Worm (Caenorhabditis elegans) whole organism, young adult: Measurements from ENCODE around the gene ceh-22.

Experiments
- B0019.2 ChIP-seq: fragments of 200-800 bp; sonication (Bioruptor generic); conservative IDR thresholded peaks from 2 replicates; pipeline ENCODE4 v1.3.6; 2022; ENCODE audit warnings: missing genetic modification reagents, missing genetic modification characterization, missing compliant biosample characterization
- B0261.1 ChIP-seq: sonication (generic microtip); optimal IDR thresholded peaks from 2 replicates; lab custom pipeline; 2016; ENCODE audit warnings: mild to moderate bottlenecking, missing genetic modification characterization, moderate library complexity, missing compliant biosample characterization
- C17E4.6 ChIP-seq: fragments of 200-800 bp; sonication (Bioruptor generic); IDR thresholded peaks from 2 replicates; pipeline ENCODE4 v1.3.6; 2022; ENCODE audit warnings: missing genetic modification reagents, missing genetic modification characterization, missing compliant biosample characterization
- F49E8.2 ChIP-seq: sonication (generic microtip); optimal IDR thresholded peaks from 3 replicates; lab custom pipeline; 2017; ENCODE audit warnings: missing genetic modification characterization, mild to moderate bottlenecking, missing compliant biosample characterization, antibody characterized with exemption, moderate library complexity; ENCODE audit not compliant: insufficient read depth
- K11D2.4 ChIP-seq: fragments of 200-800 bp; sonication (Bioruptor generic); IDR thresholded peaks from 2 replicates; pipeline ENCODE4 v1.3.6; 2022; ENCODE audit warnings: missing genetic modification reagents, missing genetic modification characterization, missing compliant biosample characterization
- T26A5.8 ChIP-seq: sonication (generic microtip); optimal IDR thresholded peaks from 2 replicates; lab custom pipeline; 2016; ENCODE audit warnings: missing genetic modification characterization, missing compliant biosample characterization
- Y53G8AR.9 ChIP-seq: fragments of 200-800 bp; sonication (Bioruptor generic); conservative IDR thresholded peaks from 2 replicates; pipeline ENCODE4 v1.3.6; 2022; ENCODE audit warnings: missing genetic modification reagents, missing genetic modification characterization, missing compliant biosample characterization
- Y67H2A.10 ChIP-seq: fragments of 200-800 bp; sonication (Bioruptor generic); conservative IDR thresholded peaks from 2 replicates; pipeline ENCODE4 v1.3.6; 2022; ENCODE audit warnings: missing genetic modification reagents, missing genetic modification characterization, missing compliant biosample characterization
- Y79H2A.3 ChIP-seq: fragments of 200-800 bp; sonication (Bioruptor generic); conservative IDR thresholded peaks from 2 replicates; pipeline ENCODE4 v1.3.6; 2022; ENCODE audit warnings: missing genetic modification reagents, missing genetic modification characterization, missing compliant biosample characterization
- ama-1 ChIP-seq, 3 experiments: fragments of 150-350 bp in 1 of 3; sonication (generic microtip) in 2 of 3; optimal IDR thresholded peaks; 2 replicates each; lab custom pipeline; 2014 to 2018; ENCODE audit warnings: missing biosample characterization in 2 of 3, missing genetic modification characterization in 2 of 3, missing genetic modification reagents in 2 of 3
- attf-3 ChIP-seq: fragments of 200-800 bp; sonication (Bioruptor generic); conservative IDR thresholded peaks from 2 replicates; pipeline ENCODE4 v1.3.6; 2022; ENCODE audit warnings: missing genetic modification reagents, missing genetic modification characterization, missing compliant biosample characterization
- attf-5 ChIP-seq: fragments of 200-800 bp; sonication (Bioruptor generic); optimal IDR thresholded peaks from 2 replicates; lab custom pipeline; 2018; ENCODE audit warnings: mild to moderate bottlenecking, missing genetic modification characterization, missing compliant biosample characterization
- cebp-1 ChIP-seq, 2 experiments: fragments of 200-800 bp in 1 of 2; sonication (Bioruptor generic) in 1 of 2; sonication (generic microtip) in 1 of 2; IDR thresholded peaks in 1 of 2; optimal IDR thresholded peaks in 1 of 2; 2 replicates each; pipeline versions ENCODE4 v1.3.6 to Lab custom; 2017 to 2022; ENCODE audit warnings: missing compliant biosample characterization in 2 of 2, missing genetic modification characterization in 2 of 2, mild to moderate bottlenecking in 1 of 2, missing genetic modification reagents in 1 of 2, moderate library complexity in 1 of 2
- cebp-2 ChIP-seq: fragments of 200-800 bp; sonication (Bioruptor generic); IDR thresholded peaks from 2 replicates; pipeline ENCODE4 v1.3.6; 2022; ENCODE audit warnings: missing genetic modification characterization, missing compliant biosample characterization
- dpff-1 ChIP-seq: sonication (generic microtip); optimal IDR thresholded peaks from 2 replicates; lab custom pipeline; 2017; ENCODE audit warnings: mild to moderate bottlenecking, missing genetic modification characterization, missing compliant biosample characterization
- egrh-3 ChIP-seq: fragments of 200-800 bp; sonication (Bioruptor generic); IDR thresholded peaks from 2 replicates; pipeline ENCODE4 v1.3.6; 2022; ENCODE audit warnings: missing genetic modification reagents, missing genetic modification characterization, missing compliant biosample characterization
- gei-17 ChIP-seq: fragments of 200-800 bp; sonication (Bioruptor generic); optimal IDR thresholded peaks from 2 replicates; lab custom pipeline; 2018; ENCODE audit warnings: mild to moderate bottlenecking, missing genetic modification characterization, missing compliant biosample characterization
- him-1 ChIP-seq: sonication (generic microtip); optimal IDR thresholded peaks from 2 replicates; lab custom pipeline; 2016; ENCODE audit warnings: missing genotype, missing genetic modification reagents, missing genetic modification characterization, missing compliant biosample characterization
- lag-1 ChIP-seq: fragments of 200-800 bp; sonication (Bioruptor generic); IDR thresholded peaks from 2 replicates; pipeline ENCODE4 v1.3.6; 2022; ENCODE audit warnings: missing genetic modification reagents, missing genetic modification characterization, missing compliant biosample characterization
- lin-26 ChIP-seq: fragments of 200-800 bp; sonication (Bioruptor generic); IDR thresholded peaks from 2 replicates; pipeline ENCODE4 v1.3.6; 2022; ENCODE audit warnings: missing genetic modification reagents, missing genetic modification characterization, missing compliant biosample characterization
- lin-54 ChIP-seq: fragments of 200-800 bp; sonication (Bioruptor generic); optimal IDR thresholded peaks from 2 replicates; lab custom pipeline; 2018; ENCODE audit warnings: mild to moderate bottlenecking, missing genetic modification characterization, missing compliant biosample characterization
- lir-1 ChIP-seq: fragments of 200-800 bp; sonication (Bioruptor generic); conservative IDR thresholded peaks from 2 replicates; pipeline ENCODE4 v1.3.6; 2022; ENCODE audit warnings: missing genetic modification reagents, missing genetic modification characterization, missing compliant biosample characterization
- lsl-1 ChIP-seq: fragments of 200-800 bp; sonication (Bioruptor generic); optimal IDR thresholded peaks from 2 replicates; lab custom pipeline; 2018; ENCODE audit warnings: mild to moderate bottlenecking, missing genetic modification characterization, moderate library complexity, missing compliant biosample characterization
- mel-28 ChIP-seq: sonication (generic microtip); optimal IDR thresholded peaks from 2 replicates; lab custom pipeline; 2016; ENCODE audit warnings: borderline replicate concordance, mild to moderate bottlenecking, missing genetic modification characterization, missing compliant biosample characterization
- nhr-120 ChIP-seq: fragments of 200-800 bp; sonication (Bioruptor generic); IDR thresholded peaks from 2 replicates; pipeline ENCODE4 v1.3.6; 2022; ENCODE audit warnings: missing genetic modification characterization, missing compliant biosample characterization
- nhr-27 ChIP-seq: fragments of 200-800 bp; sonication (Bioruptor generic); optimal IDR thresholded peaks from 2 replicates; lab custom pipeline; 2018; ENCODE audit warnings: mild to moderate bottlenecking, missing genetic modification characterization, moderate library complexity, missing compliant biosample characterization
- nhr-80 ChIP-seq: sonication (generic microtip); optimal IDR thresholded peaks from 2 replicates; lab custom pipeline; 2016; ENCODE audit warnings: missing genetic modification characterization, missing compliant biosample characterization
- pbrm-1 ChIP-seq: fragments of 200-800 bp; sonication (Bioruptor generic); IDR thresholded peaks from 2 replicates; pipeline ENCODE4 v1.3.6; 2022; ENCODE audit warnings: missing genetic modification reagents, missing genetic modification characterization, missing compliant biosample characterization
- pha-4 ChIP-seq: fragments of 150-350 bp; sonication (generic microtip); optimal IDR thresholded peaks from 2 replicates; lab custom pipeline; 2014; ENCODE audit warnings: missing biosample characterization, missing genetic modification reagents, missing genetic modification characterization
- rec-8 ChIP-seq, 2 experiments: sonication (generic microtip); optimal IDR thresholded peaks; 2 replicates each; lab custom pipeline; 2016; ENCODE audit warnings: mild to moderate bottlenecking in 2 of 2, missing genetic modification characterization in 2 of 2, missing genetic modification reagents in 2 of 2, missing genotype in 2 of 2, missing biosample characterization in 1 of 2, missing compliant biosample characterization in 1 of 2, moderate library complexity in 1 of 2
- tbp1 ChIP-seq: fragments of 200-800 bp; sonication (Bioruptor generic); optimal IDR thresholded peaks from 2 replicates; lab custom pipeline; 2018; ENCODE audit warnings: mild to moderate bottlenecking, missing genetic modification characterization, missing compliant biosample characterization
- unc-62 ChIP-seq: fragments of 150-350 bp; optimal IDR thresholded peaks from 2 replicates; lab custom pipeline; 2014; ENCODE audit warnings: missing biosample characterization, missing genetic modification reagents, missing genetic modification characterization
- xnd-1 ChIP-seq: sonication (generic microtip); optimal IDR thresholded peaks from 2 replicates; lab custom pipeline; 2016; ENCODE audit warnings: missing genotype, missing genetic modification reagents, missing genetic modification characterization, missing compliant biosample characterization
- zfh-2 ChIP-seq: fragments of 200-800 bp; sonication (Bioruptor generic); conservative IDR thresholded peaks from 2 replicates; pipeline ENCODE4 v1.3.6; 2022; ENCODE audit warnings: missing genetic modification reagents, missing genetic modification characterization, missing compliant biosample characterization
- zim-3 ChIP-seq: sonication (generic microtip); optimal IDR thresholded peaks from 2 replicates; lab custom pipeline; 2017; ENCODE audit warnings: mild to moderate bottlenecking, missing genetic modification characterization, moderate library complexity, missing compliant biosample characterization
- ztf-22 ChIP-seq: fragments of 200-800 bp; sonication (Bioruptor generic); optimal IDR thresholded peaks from 2 replicates; lab custom pipeline; 2018; ENCODE audit warnings: mild to moderate bottlenecking, missing genetic modification characterization, moderate library complexity, missing compliant biosample characterization
- ztf-3 ChIP-seq: fragments of 200-800 bp; sonication (Bioruptor generic); optimal IDR thresholded peaks from 2 replicates; lab custom pipeline; 2018; ENCODE audit warnings: mild to moderate bottlenecking, missing genetic modification characterization, missing compliant biosample characterization
- ztf-6 ChIP-seq: fragments of 200-800 bp; sonication (Bioruptor generic); IDR thresholded peaks from 2 replicates; pipeline ENCODE4 v1.3.6; 2022; ENCODE audit warnings: missing genetic modification reagents, missing genetic modification characterization, missing compliant biosample characterization

Gene ceh-22

ce11 chrV:10695181-10695580, 23.5 kb downstream of the ceh-22 start, which contains the start of gene C05A2.4:
TSS of gene C05A2.4 (plus strand) at chrV:10695481.
- no peak for TF ChIP-seq lin-54 (GFP tag; lab: Kevin White, UChicago)
- TF ChIP-seq pha-4 (tag; lab: Kevin White, UChicago), result no peak
- no peak for TF ChIP-seq T26A5.8
- no peak for TF ChIP-seq F49E8.2
- no peak for TF ChIP-seq nhr-120 (GFP tag; lab: Robert Waterston, UW)
- TF ChIP-seq Y53G8AR.9 (GFP tag; lab: Robert Waterston, UW), result no peak
- TF ChIP-seq rec-8 (tag; optimal IDR thresholded peaks at IDR 0.05; lab: Kevin White, UChicago), result no peak
- no peak for TF ChIP-seq attf-5 (GFP tag; lab: Kevin White, UChicago)
- TF ChIP-seq zfh-2, result no peak
- no peak for TF ChIP-seq B0019.2 (GFP tag; lab: Robert Waterston, UW)
- TF ChIP-seq cebp-2 (GFP tag; lab: Robert Waterston, UW), result no peak
- no peak for TF ChIP-seq Y67H2A.10 (GFP tag; lab: Robert Waterston, UW)
- no peak for TF ChIP-seq nhr-80 (tag; lab: Kevin White, UChicago)
- no peak for TF ChIP-seq xnd-1 (tag; lab: Kevin White, UChicago)
- no peak for TF ChIP-seq lir-1 (GFP tag; lab: Robert Waterston, UW)
- TF ChIP-seq ztf-22 (GFP tag; lab: Kevin White, UChicago), result no peak

- TF ChIP-seq ama-1 (optimal IDR thresholded peaks at IDR 0.05; lab: Kevin White, UChicago) (no peak), ama-1 (GFP tag; optimal IDR thresholded peaks at IDR 0.05; lab: Kevin White, UChicago) (no peak), B0261.1 (tag; lab: Kevin White, UChicago) (no peak), pbrm-1 (no peak), Y79H2A.3 (GFP tag; lab: Robert Waterston, UW) (no peak), him-1 (tag; lab: Kevin White, UChicago) (no peak), gei-17 (GFP tag; lab: Kevin White, UChicago) (no peak), T26A5.8 (no peak), K11D2.4 (GFP tag; lab: Robert Waterston, UW) (no peak), ztf-3 (GFP tag; lab: Kevin White, UChicago) (no peak)
- TF ChIP-seq, all 124 proteins: peak for 0
These were observed 27.4 kb downstream of the ceh-22 start for ce11 chrV:10699122-10699521.

- TF ChIP-seq F49E8.2 (no peak), C17E4.6 (no peak), cebp-1 (GFP tag; IDR thresholded peaks at IDR 0.05; lab: Robert Waterston, UW) (no peak), cebp-1 (tag; optimal IDR thresholded peaks at IDR 0.05; lab: Kevin White, UChicago) (no peak), lin-26 (no peak), dpff-1 (tag; lab: Kevin White, UChicago) (no peak), mel-28 (no peak), lin-54 (GFP tag; lab: Kevin White, UChicago) (no peak), lsl-1 (no peak), ztf-6 (GFP tag; lab: Robert Waterston, UW) (no peak), K11D2.4 (GFP tag; lab: Robert Waterston, UW) (no peak), egrh-3 (GFP tag; lab: Robert Waterston, UW) (no peak), zim-3 (no peak), attf-3 (GFP tag; lab: Robert Waterston, UW) (no peak), unc-62 (GFP tag; lab: Kevin White, UChicago) (no peak), lag-1 (no peak), nhr-27 (no peak), B0261.1 (tag; lab: Kevin White, UChicago) (no peak), zfh-2 (no peak), him-1 (tag; lab: Kevin White, UChicago) (no peak), tbp1 (GFP tag; lab: Kevin White, UChicago) (no peak)
These were observed 30.5 kb downstream of the ceh-22 start, which contains the start of gene pph-1 for ce11 chrV:10702249-10702648. TSS of gene pph-1 (plus strand) at chrV:10702549.
